Fruit fly (Drosophila melanogaster) whole organism: ENCODE measurements around the gene CG44954.

Source experiments
- CG8478 ChIP-seq: fragments of >200 bp; optimal IDR thresholded peaks from 2 replicates; lab custom pipeline; 2018; ENCODE audit warnings: inconsistent platforms
- pan ChIP-seq: fragments of >200 bp; optimal IDR thresholded peaks from 2 replicates; lab custom pipeline; 2017
- psq ChIP-seq: fragments of >200 bp; optimal IDR thresholded peaks from 2 replicates; lab custom pipeline; 2017

- no peak for TF ChIP-seq pan (lab: Kevin White, UChicago)
- TF ChIP-seq CG8478 (lab: Kevin White, UChicago) = no peak
- no peak for TF ChIP-seq psq (lab: Kevin White, UChicago)
Measured at dm6 chr3R:30570554-30571141, 51.1 kb downstream of the CG44954 start.
